Fruit fly (Drosophila melanogaster) whole organism: ENCODE measurements around the gene Cyp9f2.

Experiments
- CG8478 ChIP-seq: fragments of >200 bp; optimal IDR thresholded peaks from 2 replicates; lab custom pipeline; 2018; ENCODE audit warnings: inconsistent platforms
- EcR ChIP-seq, 2 experiments: fragments of >200 bp; optimal IDR thresholded peaks; 2 replicates each; lab custom pipeline; 2017; ENCODE audit warnings: missing biosample characterization in 2 of 2, missing genetic modification characterization in 2 of 2, missing genetic modification reagents in 2 of 2
- psq ChIP-seq: fragments of >200 bp; optimal IDR thresholded peaks from 2 replicates; lab custom pipeline; 2017
- usp ChIP-seq: fragments of >200 bp; optimal IDR thresholded peaks from 2 replicates; lab custom pipeline; 2017; ENCODE audit warnings: missing biosample characterization, missing genetic modification characterization, mixed read lengths

DNA sequence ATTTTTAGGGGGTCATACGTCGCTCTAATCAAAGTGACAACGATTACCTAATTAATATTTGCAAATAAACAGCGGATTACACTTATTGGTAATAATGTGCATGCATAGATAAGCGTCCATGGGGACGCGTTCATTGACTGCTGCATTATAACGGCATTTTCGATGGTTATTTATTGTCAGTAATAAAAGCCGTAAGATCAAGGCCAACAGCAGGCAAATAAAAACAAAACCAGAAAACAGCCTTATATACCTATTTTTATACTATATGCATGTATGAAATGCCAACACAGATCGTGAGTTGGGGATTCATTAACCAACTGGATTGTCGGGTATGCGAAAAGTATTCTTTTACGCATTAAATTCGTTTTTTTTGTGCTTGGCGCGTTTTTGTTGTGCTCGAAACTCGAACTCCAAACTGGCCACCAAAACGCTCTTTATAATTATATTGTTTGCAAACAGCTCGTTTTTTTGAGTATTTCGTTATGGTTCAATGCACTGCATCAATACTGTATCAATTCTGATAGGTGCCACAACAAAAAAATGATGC is 45.0 kb upstream of the Cyp9f2 start:
- TF ChIP-seq EcR (GFP tag; optimal IDR thresholded peaks at IDR 0.05; lab: Kevin White, UChicago) (no peak), psq (no peak), usp (GFP tag; lab: Kevin White, UChicago) (no peak), CG8478 (lab: Kevin White, UChicago) (no peak)
